Worm (Caenorhabditis elegans): Measurements from ENCODE around the gene cyp-34A9.

Gene cyp-34A9

DNA sequence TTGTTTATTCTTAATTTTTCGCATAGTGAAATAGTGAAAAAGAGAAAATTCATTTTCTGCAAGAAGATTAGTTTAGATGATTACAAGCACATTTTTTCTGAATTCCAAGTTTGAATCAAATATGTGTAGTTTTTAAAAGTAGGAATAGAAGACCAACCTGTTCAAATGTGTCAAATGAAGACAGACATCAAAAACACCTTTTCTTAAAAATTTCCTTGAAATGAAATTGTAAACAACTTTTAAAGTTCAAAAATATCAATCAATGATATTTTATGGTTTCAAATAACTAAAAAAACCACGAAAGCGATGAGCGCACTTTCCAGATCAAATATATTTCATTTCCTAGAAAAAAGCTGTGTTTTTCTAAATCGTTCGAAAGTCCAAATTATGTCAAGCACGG is 11.3 kb upstream of the cyp-34A9 start, which contains the start of gene nlp-30:
TSS of gene nlp-30 (plus strand) at position 301 of the 400 bp plus-strand sequence.
- TF ChIP-seq ZK546.5 (tag; optimal IDR thresholded peaks at IDR 0.05): no peak
- TF ChIP-seq peb-1 (tag; optimal IDR thresholded peaks at IDR 0.05): no peak

DNA sequence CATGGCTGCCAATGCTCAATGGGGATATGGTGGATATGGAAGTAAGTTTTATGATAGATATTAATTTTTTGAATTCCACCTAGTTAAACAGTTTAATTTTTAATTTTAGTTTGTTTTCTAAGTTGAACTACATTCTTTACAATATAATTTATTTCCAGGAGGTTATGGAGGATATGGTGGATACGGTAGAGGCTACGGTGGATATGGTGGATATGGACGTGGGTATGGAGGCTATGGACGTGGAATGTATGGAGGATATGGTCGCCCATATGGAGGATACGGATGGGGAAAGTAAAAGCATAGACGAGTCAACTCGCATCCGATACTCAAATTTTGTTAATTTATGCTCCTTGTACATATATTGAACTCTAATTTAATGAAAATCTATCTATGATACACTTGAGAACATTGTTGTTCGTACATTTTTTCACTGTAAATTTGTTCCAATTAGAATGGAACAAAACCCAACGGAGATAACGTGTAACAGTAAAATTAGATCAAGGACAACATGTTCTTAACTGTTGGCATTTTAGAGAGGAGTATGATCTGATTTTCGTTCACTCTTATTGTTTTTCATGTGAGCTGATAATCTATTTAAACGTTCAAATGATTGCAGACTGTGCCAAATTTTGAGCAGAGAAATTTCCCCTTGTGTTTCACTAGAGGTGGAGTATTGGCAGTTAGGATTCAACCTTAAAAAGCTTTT is 10.0 kb upstream of the cyp-34A9 start:
- TF ChIP-seq nhr-21 (tag; optimal IDR thresholded peaks at IDR 0.05): peak; percentile 68
- TF ChIP-seq ZK546.5 (tag; optimal IDR thresholded peaks at IDR 0.05): no peak
- TF ChIP-seq lsy-2 (tag; optimal IDR thresholded peaks at IDR 0.05): no peak
- no peak for TF ChIP-seq egl-27 (tag; optimal IDR thresholded peaks at IDR 0.05)
- TF ChIP-seq sma-9 (GFP tag; optimal IDR thresholded peaks at IDR 0.05): peak; percentile 33
- no peak for TF ChIP-seq sma-9 (tag; optimal IDR thresholded peaks at IDR 0.05)
- peak; percentile 21 for TF ChIP-seq sma-3 (GFP tag; optimal IDR thresholded peaks at IDR 0.05)
- no peak for TF ChIP-seq nhr-237 (tag; optimal IDR thresholded peaks at IDR 0.05)
- peak; percentile 23 for TF ChIP-seq ama-1 (optimal IDR thresholded peaks at IDR 0.05)
- no peak for TF ChIP-seq C34F6.9 (tag; optimal IDR thresholded peaks at IDR 0.05)
- no peak for TF ChIP-seq nhr-11 (tag; optimal IDR thresholded peaks at IDR 0.05)

DNA sequence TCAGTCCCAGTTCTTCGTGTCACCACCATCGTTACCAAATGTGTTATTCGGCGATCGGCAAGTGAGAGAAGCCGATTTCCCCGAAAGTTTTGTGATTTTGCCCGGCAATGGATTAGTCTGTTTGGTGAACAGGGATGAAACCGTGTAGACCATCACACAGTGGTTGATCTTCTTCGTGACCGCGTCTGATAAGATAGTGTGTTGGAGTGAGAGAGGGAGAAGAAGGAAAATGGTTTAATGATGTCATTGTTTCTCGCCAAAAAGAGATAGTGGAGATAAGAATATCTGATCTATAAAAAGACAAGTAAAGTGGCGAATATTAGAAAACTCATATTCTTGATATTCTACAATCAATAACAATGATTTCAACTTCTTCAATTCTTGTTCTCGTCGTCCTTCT is 9.5 kb upstream of the cyp-34A9 start, which contains the start of gene nlp-31:
TSS of gene nlp-31 (plus strand) at position 237 of the 400 bp plus-strand sequence.
- TF ChIP-seq ZK546.5 (tag; optimal IDR thresholded peaks at IDR 0.05): no peak
- no peak for TF ChIP-seq nhr-10 (tag; optimal IDR thresholded peaks at IDR 0.05)
- no peak for TF ChIP-seq ztf-1 (GFP tag; conservative IDR thresholded peaks at IDR 0.05)
- peak; percentile 69 for TF ChIP-seq sma-9 (GFP tag; optimal IDR thresholded peaks at IDR 0.05)
- no peak for TF ChIP-seq sma-9 (tag; optimal IDR thresholded peaks at IDR 0.05)
- no peak for TF ChIP-seq unc-62 (GFP tag; optimal IDR thresholded peaks at IDR 0.05)
- no peak for TF ChIP-seq zag-1 (tag; optimal IDR thresholded peaks at IDR 0.05)
- TF ChIP-seq aly-2 (tag; optimal IDR thresholded peaks at IDR 0.05): no peak
- no peak for TF ChIP-seq nhr-12 (tag; optimal IDR thresholded peaks at IDR 0.05)
- TF ChIP-seq ceh-82 (tag; optimal IDR thresholded peaks at IDR 0.05): no peak
- TF ChIP-seq sem-4 (tag; optimal IDR thresholded peaks at IDR 0.05): no peak
- TF ChIP-seq mdl-1 (tag; optimal IDR thresholded peaks at IDR 0.05): peak in 1 of 2 experiments; percentile 23
- TF ChIP-seq lin-39 (tag; optimal IDR thresholded peaks at IDR 0.05): no peak
- TF ChIP-seq snpc-4 (tag; optimal IDR thresholded peaks at IDR 0.05): no peak
- TF ChIP-seq nhr-25 (tag; optimal IDR thresholded peaks at IDR 0.05): peak; percentile 77
- TF ChIP-seq crh-2 (tag; optimal IDR thresholded peaks at IDR 0.05): peak; percentile 5
- TF ChIP-seq C34F6.9 (tag; optimal IDR thresholded peaks at IDR 0.05): no peak
- TF ChIP-seq nhr-23 (tag; optimal IDR thresholded peaks at IDR 0.05): no peak
- TF ChIP-seq ceh-16 (tag; optimal IDR thresholded peaks at IDR 0.05): no peak
- TF ChIP-seq alr-1 (tag; optimal IDR thresholded peaks at IDR 0.05): no peak
- no peak for TF ChIP-seq elt-3 (tag; optimal IDR thresholded peaks at IDR 0.05)
- no peak for TF ChIP-seq egl-27 (tag; optimal IDR thresholded peaks at IDR 0.05)
- TF ChIP-seq F13H6.1 (tag; optimal IDR thresholded peaks at IDR 0.05): peak; percentile 10
- peak; percentile 34 for TF ChIP-seq fos-1 (tag; optimal IDR thresholded peaks at IDR 0.05)
- TF ChIP-seq blmp-1 (tag; optimal IDR thresholded peaks at IDR 0.05; ENCODE audit: insufficient read depth): peak; percentile 57
- TF ChIP-seq sma-3 (GFP tag; optimal IDR thresholded peaks at IDR 0.05): peak; percentile 90
- no peak for TF ChIP-seq nhr-237 (tag; optimal IDR thresholded peaks at IDR 0.05)
- TF ChIP-seq lsy-2 (tag; optimal IDR thresholded peaks at IDR 0.05): no peak
- TF ChIP-seq lin-11 (tag; optimal IDR thresholded peaks at IDR 0.05): no peak
- no peak for TF ChIP-seq dmd-4 (tag; optimal IDR thresholded peaks at IDR 0.05)
- TF ChIP-seq nhr-21 (tag; optimal IDR thresholded peaks at IDR 0.05): peak; percentile 73
- no peak for TF ChIP-seq mbf-1 (tag; optimal IDR thresholded peaks at IDR 0.05)
- no peak for TF ChIP-seq nhr-11 (tag; optimal IDR thresholded peaks at IDR 0.05)
- TF ChIP-seq peb-1 (tag; optimal IDR thresholded peaks at IDR 0.05): no peak
- no peak for TF ChIP-seq unc-55 (GFP tag; optimal IDR thresholded peaks at IDR 0.05)
- no peak for TF ChIP-seq ama-1 (optimal IDR thresholded peaks at IDR 0.05)

DNA sequence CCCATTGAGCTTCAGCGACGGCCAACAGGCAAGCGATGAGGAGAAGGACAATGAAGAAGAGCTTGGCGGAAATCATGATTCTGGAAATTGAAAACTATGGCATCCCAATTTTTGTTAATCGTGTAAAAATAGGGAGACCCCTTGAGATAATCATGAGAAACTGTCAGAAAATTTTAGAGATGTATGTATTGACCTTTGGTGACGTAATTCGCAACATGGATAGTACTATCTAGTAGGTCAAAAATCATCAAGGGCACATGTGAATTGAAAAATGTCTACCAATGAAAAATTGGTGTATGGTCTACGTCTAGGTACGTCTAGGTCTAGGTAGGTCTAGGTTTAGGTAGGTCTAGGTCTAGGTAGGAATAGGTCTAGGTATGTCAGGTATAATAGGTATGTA is 8.7 kb upstream of the cyp-34A9 start, which contains the start of gene nlp-34:
TSS of gene nlp-34 (minus strand) at position 82 of the 400 bp plus-strand sequence.
- TF ChIP-seq zag-1 (tag; optimal IDR thresholded peaks at IDR 0.05) (no peak), lin-39 (tag; optimal IDR thresholded peaks at IDR 0.05) (no peak), sma-3 (GFP tag; optimal IDR thresholded peaks at IDR 0.05) (no peak), alr-1 (tag; optimal IDR thresholded peaks at IDR 0.05) (no peak), sem-4 (tag; optimal IDR thresholded peaks at IDR 0.05) (no peak), ama-1 (optimal IDR thresholded peaks at IDR 0.05) (no peak)

Data from whole organism, L2 larva.